Fruit fly (Drosophila melanogaster) whole organism, embryonic: ENCODE data around the gene sws.

Experiments
- BEAF-32 ChIP-seq: fragments of 200-800 bp; sonication (Bioruptor generic); optimal IDR thresholded peaks from 3 replicates; lab custom pipeline; 2017; ENCODE audit warnings: missing biosample characterization, missing genetic modification characterization, mild to moderate bottlenecking, moderate library complexity, missing genetic modification reagents
- Bteb2 ChIP-seq: fragments of 200-800 bp; sonication (Bioruptor generic); optimal IDR thresholded peaks from 2 replicates; lab custom pipeline; 2016; ENCODE audit warnings: missing biosample characterization, missing genetic modification characterization
- CG10654 ChIP-seq: fragments of 200-800 bp; sonication (Bioruptor generic); optimal IDR thresholded peaks from 2 replicates; lab custom pipeline; 2016; ENCODE audit warnings: missing biosample characterization, missing genetic modification characterization
- CG11504 ChIP-seq: fragments of 200-800 bp; sonication (Bioruptor generic); optimal IDR thresholded peaks from 3 replicates; lab custom pipeline; 2019; ENCODE audit warnings: missing biosample characterization, mild to moderate bottlenecking, missing genetic modification characterization, moderate library complexity
- CG12236 ChIP-seq: fragments of 200-800 bp; sonication (Bioruptor generic); optimal IDR thresholded peaks from 2 replicates; lab custom pipeline; 2016; ENCODE audit warnings: missing biosample characterization, missing genetic modification characterization
- CG12659 ChIP-seq: fragments of 200-800 bp; sonication (Bioruptor generic); optimal IDR thresholded peaks from 3 replicates; lab custom pipeline; 2017; ENCODE audit warnings: mild to moderate bottlenecking, missing biosample characterization, missing genetic modification reagents, missing genetic modification characterization
- CG12744 ChIP-seq: fragments of 200-800 bp; sonication (Bioruptor generic); optimal IDR thresholded peaks from 2 replicates; lab custom pipeline; 2016; ENCODE audit warnings: missing biosample characterization, missing genetic modification characterization
- CG13624 ChIP-seq: fragments of 200-800 bp; sonication (Bioruptor generic); optimal IDR thresholded peaks from 2 replicates; lab custom pipeline; 2016; ENCODE audit warnings: missing biosample characterization, missing genetic modification characterization
- CG14014 ChIP-seq: fragments of 200-800 bp; sonication (Bioruptor generic); IDR thresholded peaks from 2 replicates; pipeline ENCODE4 v1.3.6; 2022; ENCODE audit warnings: missing biosample characterization, missing genetic modification characterization
- CG14441 ChIP-seq: fragments of 200-800 bp; sonication (Bioruptor generic); IDR thresholded peaks from 2 replicates; pipeline ENCODE4 v1.3.6; 2022; ENCODE audit warnings: missing biosample characterization, missing genetic modification characterization
- CG15073 ChIP-seq: fragments of 200-800 bp; sonication (Bioruptor generic); optimal IDR thresholded peaks from 2 replicates; lab custom pipeline; 2016; ENCODE audit warnings: missing biosample characterization, missing genetic modification characterization
- CG15601 ChIP-seq: fragments of 200-800 bp; sonication (Bioruptor generic); optimal IDR thresholded peaks from 3 replicates; lab custom pipeline; 2019; ENCODE audit warnings: missing biosample characterization, mild to moderate bottlenecking, missing genetic modification characterization, moderate library complexity
- CG17186 ChIP-seq: fragments of 200-800 bp; sonication (Bioruptor generic); optimal IDR thresholded peaks from 3 replicates; lab custom pipeline; 2017; ENCODE audit warnings: missing biosample characterization, missing genetic modification reagents, missing genetic modification characterization
- CG17568 ChIP-seq: fragments of 200-800 bp; sonication (Bioruptor generic); optimal IDR thresholded peaks from 2 replicates; lab custom pipeline; 2018; ENCODE audit warnings: missing biosample characterization, mild to moderate bottlenecking, missing genetic modification characterization, moderate library complexity
- CG32772 ChIP-seq: fragments of 200-800 bp; sonication (Bioruptor generic); IDR thresholded peaks from 2 replicates; pipeline ENCODE4 v1.3.6; 2022; ENCODE audit warnings: missing biosample characterization, missing genetic modification characterization
- CG4854 ChIP-seq: fragments of 200-800 bp; sonication (Bioruptor generic); optimal IDR thresholded peaks from 2 replicates; lab custom pipeline; 2016; ENCODE audit warnings: missing biosample characterization, missing genetic modification characterization, inconsistent platforms
- CG8281 ChIP-seq: fragments of 200-800 bp; sonication (Bioruptor generic); optimal IDR thresholded peaks from 2 replicates; lab custom pipeline; 2018; ENCODE audit warnings: missing biosample characterization, mild to moderate bottlenecking, missing genetic modification characterization, moderate library complexity
- CG8290 ChIP-seq, 3 experiments: fragments of 200-800 bp; sonication (Bioruptor generic); optimal IDR thresholded peaks; 2 replicates each; lab custom pipeline; 2016 to 2019; ENCODE audit warnings: missing biosample characterization in 3 of 3, missing genetic modification characterization in 3 of 3, mild to moderate bottlenecking in 2 of 3, moderate library complexity in 1 of 3
- CG9876 ChIP-seq: fragments of 200-800 bp; sonication (Bioruptor generic); optimal IDR thresholded peaks from 2 replicates; lab custom pipeline; 2016; ENCODE audit warnings: missing biosample characterization, missing genetic modification characterization
- D ChIP-seq, 2 experiments: fragments of 200-800 bp in 1 of 2; fragments of >200 bp in 1 of 2; sonication (Bioruptor generic) in 1 of 2; optimal IDR thresholded peaks; 2 replicates in 1 of 2; 3 replicates in 1 of 2; lab custom pipeline; 2017; ENCODE audit warnings: mild to moderate bottlenecking in 1 of 2, missing biosample characterization in 1 of 2, missing genetic modification characterization in 1 of 2, missing genetic modification reagents in 1 of 2
- Doc3 ChIP-seq: fragments of 200-800 bp; sonication (Bioruptor generic); IDR thresholded peaks from 3 replicates; pipeline ENCODE4 v1.3.6; 2022; ENCODE audit warnings: missing biosample characterization, missing genetic modification characterization; ENCODE audit not compliant: partially characterized antibody
- Fer3 ChIP-seq: fragments of 200-800 bp; sonication (Bioruptor generic); optimal IDR thresholded peaks from 2 replicates; lab custom pipeline; 2018; ENCODE audit warnings: missing biosample characterization, mild to moderate bottlenecking, missing genetic modification characterization, moderate library complexity
- Hand ChIP-seq: fragments of 200-800 bp; sonication (Bioruptor generic); optimal IDR thresholded peaks from 2 replicates; lab custom pipeline; 2017; ENCODE audit warnings: mild to moderate bottlenecking, missing biosample characterization, missing genetic modification reagents, missing genetic modification characterization
- Kr ChIP-seq: fragments of 200-800 bp; sonication (Bioruptor generic); optimal IDR thresholded peaks from 2 replicates; lab custom pipeline; 2017; ENCODE audit warnings: missing biosample characterization, mild to moderate bottlenecking, missing genetic modification characterization
- MESR4 ChIP-seq: fragments of 200-800 bp; sonication (Bioruptor generic); optimal IDR thresholded peaks from 2 replicates; lab custom pipeline; 2018; ENCODE audit warnings: missing biosample characterization, mild to moderate bottlenecking, missing genetic modification characterization, moderate library complexity
- Med ChIP-seq: fragments of 200-800 bp; sonication (Bioruptor generic); peaks from one replicate; lab custom pipeline; 2016; ENCODE audit warnings: missing biosample characterization, missing genetic modification characterization, mild to moderate bottlenecking, inconsistent platforms, moderate library complexity
- Opbp ChIP-seq: fragments of 200-800 bp; sonication (Bioruptor generic); IDR thresholded peaks from 3 replicates; pipeline ENCODE4 v1.3.6; 2022; ENCODE audit warnings: missing biosample characterization, missing genetic modification characterization; ENCODE audit not compliant: partially characterized antibody
- Trl ChIP-seq, 3 experiments: fragments of >200 bp in 2 of 3; fragments of 200-800 bp in 1 of 3; sonication (Bioruptor generic) in 1 of 3; optimal IDR thresholded peaks; 2 replicates in 1 of 3; 3 replicates in 2 of 3; lab custom pipeline; 2016 to 2017; ENCODE audit warnings: missing biosample characterization in 1 of 3, missing genetic modification characterization in 1 of 3
- Vsx1 ChIP-seq: fragments of 200-800 bp; sonication (Bioruptor generic); optimal IDR thresholded peaks from 2 replicates; lab custom pipeline; 2017; ENCODE audit warnings: missing biosample characterization, mild to moderate bottlenecking, missing genetic modification characterization, missing genetic modification reagents
- ara ChIP-seq: fragments of 200-800 bp; sonication (Bioruptor generic); IDR thresholded peaks from 2 replicates; pipeline ENCODE4 v1.3.6; 2022; ENCODE audit warnings: missing biosample characterization, missing genetic modification characterization
- bsh ChIP-seq, 2 experiments: fragments of 200-800 bp; sonication (Bioruptor generic); optimal IDR thresholded peaks; 2 replicates each; lab custom pipeline; 2017 to 2018; ENCODE audit warnings: mild to moderate bottlenecking in 2 of 2, missing biosample characterization in 2 of 2, missing genetic modification characterization in 2 of 2, moderate library complexity in 1 of 2
- btn ChIP-seq: fragments of 200-800 bp; sonication (Bioruptor generic); optimal IDR thresholded peaks from 2 replicates; lab custom pipeline; 2016; ENCODE audit warnings: missing biosample characterization, missing genetic modification characterization
- crc ChIP-seq: fragments of 200-800 bp; sonication (Bioruptor generic); optimal IDR thresholded peaks from 2 replicates; lab custom pipeline; 2016; ENCODE audit warnings: missing biosample characterization, missing genetic modification characterization
- dan ChIP-seq: fragments of 200-800 bp; sonication (Bioruptor generic); IDR thresholded peaks from 2 replicates; pipeline ENCODE4 v1.3.6; 2022; ENCODE audit warnings: missing biosample characterization, missing genetic modification characterization
- dimm ChIP-seq: fragments of 200-800 bp; sonication (Bioruptor generic); IDR thresholded peaks from 2 replicates; pipeline ENCODE4 v1.3.6; 2022; ENCODE audit warnings: missing biosample characterization, missing genetic modification characterization
- ems ChIP-seq: fragments of 200-800 bp; sonication (Bioruptor generic); optimal IDR thresholded peaks from 3 replicates; lab custom pipeline; 2016; ENCODE audit warnings: missing biosample characterization, missing genetic modification characterization
- eve ChIP-seq, 2 experiments: fragments of >200 bp; optimal IDR thresholded peaks; 2 replicates each; lab custom pipeline; 2017; ENCODE audit warnings: missing biosample characterization in 2 of 2, missing genetic modification characterization in 2 of 2
- hbn ChIP-seq: fragments of 200-800 bp; sonication (Bioruptor generic); IDR thresholded peaks from 2 replicates; pipeline ENCODE4 v1.3.6; 2022; ENCODE audit warnings: missing biosample characterization, missing genetic modification characterization; ENCODE audit not compliant: partially characterized antibody
- insv ChIP-seq, 2 experiments: fragments of 200-800 bp; sonication (Bioruptor generic); optimal IDR thresholded peaks; 3 replicates each; lab custom pipeline; 2016 to 2018; ENCODE audit warnings: missing biosample characterization in 2 of 2, missing genetic modification characterization in 2 of 2
- mld ChIP-seq: fragments of 200-800 bp; sonication (Bioruptor generic); IDR thresholded peaks from 3 replicates; pipeline ENCODE4 v1.3.6; 2022; ENCODE audit warnings: missing biosample characterization, missing genetic modification characterization; ENCODE audit not compliant: partially characterized antibody
- sim ChIP-seq: fragments of 200-800 bp; sonication (Bioruptor generic); IDR thresholded peaks from 2 replicates; pipeline ENCODE4 v1.3.6; 2022; ENCODE audit warnings: missing biosample characterization, missing genetic modification characterization
- stc ChIP-seq: fragments of 200-800 bp; sonication (Bioruptor generic); IDR thresholded peaks from 2 replicates; pipeline ENCODE4 v1.3.6; 2022; ENCODE audit warnings: missing biosample characterization, missing genetic modification characterization
- trh ChIP-seq: fragments of 200-800 bp; sonication (Bioruptor generic); optimal IDR thresholded peaks from 2 replicates; lab custom pipeline; 2016; ENCODE audit warnings: missing biosample characterization, missing genetic modification characterization
- tx ChIP-seq: fragments of 200-800 bp; sonication (Bioruptor generic); optimal IDR thresholded peaks from 2 replicates; lab custom pipeline; 2016; ENCODE audit warnings: missing biosample characterization, missing genetic modification characterization
- wor ChIP-seq: fragments of 200-800 bp; sonication (Bioruptor generic); IDR thresholded peaks from 2 replicates; pipeline ENCODE4 v1.3.6; 2022; ENCODE audit warnings: missing biosample characterization, missing genetic modification characterization
- z ChIP-seq: fragments of 200-800 bp; sonication (Bioruptor generic); IDR thresholded peaks from 3 replicates; pipeline ENCODE4 v1.3.6; 2022; ENCODE audit warnings: missing biosample characterization, missing genetic modification characterization
- zen2 ChIP-seq: fragments of 200-800 bp; sonication (Bioruptor generic); IDR thresholded peaks from 3 replicates; pipeline ENCODE4 v1.3.6; 2022; ENCODE audit warnings: missing biosample characterization, missing genetic modification characterization; ENCODE audit not compliant: partially characterized antibody
- zf30C ChIP-seq: fragments of 200-800 bp; sonication (Bioruptor generic); optimal IDR thresholded peaks from 3 replicates; lab custom pipeline; 2018; ENCODE audit warnings: missing biosample characterization, mild to moderate bottlenecking, missing genetic modification characterization

Gene sws

dm6 chrX:7934679-7935078, 33.4 kb downstream of the sws start, which contains the start of gene RpS14b (continued):
- TF ChIP-seq CG14014 (GFP tag; lab: Robert Waterston, UW) (peak; percentile 60; the same call in 1 of the 2 replicates), Vsx1 (peak; percentile 54), insv (GFP tag; optimal IDR thresholded peaks at IDR 0.05; lab: Kevin White, UChicago) (peak in 1 of 2 experiments; percentile 43), wor (no peak), dimm (GFP tag; lab: Robert Waterston, UW) (no peak), Trl (optimal IDR thresholded peaks at IDR 0.05; lab: Kevin White, UChicago) (no peak), Trl (GFP tag; optimal IDR thresholded peaks at IDR 0.05; lab: Kevin White, UChicago) (peak; percentile 69), CG14441 (GFP tag; lab: Robert Waterston, UW) (peak; percentile 64), crc (GFP tag; lab: Kevin White, UChicago) (peak; percentile 35), CG15601 (tag; lab: Kevin White, UChicago) (peak; percentile 16), Med (GFP tag; lab: Kevin White, UChicago) (peak; percentile 96), CG12236 (GFP tag; lab: Kevin White, UChicago) (no peak), btn (GFP tag; lab: Kevin White, UChicago) (peak; percentile 7), CG10654 (GFP tag; lab: Kevin White, UChicago) (peak; percentile 29), ems (peak; percentile 41), CG4854 (GFP tag; lab: Kevin White, UChicago) (peak; percentile 40), BEAF-32 (GFP tag; lab: Kevin White, UChicago) (peak; percentile 81), CG17186 (peak; percentile 90), hbn (peak; percentile 66), CG11504 (tag; lab: Kevin White, UChicago) (peak; percentile 44), ara (GFP tag; lab: Robert Waterston, UW) (peak; percentile 56), CG17568 (GFP tag; lab: Kevin White, UChicago) (peak; percentile 8), CG12659 (GFP tag; lab: Kevin White, UChicago) (peak; percentile 90), zen2 (GFP tag; lab: Robert Waterston, UW) (peak; percentile 62; the same call in 1 of the 3 replicates), Kr (GFP tag; lab: Kevin White, UChicago) (no peak), trh (GFP tag; lab: Kevin White, UChicago) (no peak), MESR4 (GFP tag; lab: Kevin White, UChicago) (peak; percentile 49), Opbp (GFP tag; lab: Robert Waterston, UW) (peak; percentile 78), D (optimal IDR thresholded peaks at IDR 0.05; lab: Kevin White, UChicago) (no peak), D (GFP tag; optimal IDR thresholded peaks at IDR 0.05; lab: Kevin White, UChicago) (no peak), CG13624 (GFP tag; lab: Kevin White, UChicago) (peak; percentile 67), tx (GFP tag; lab: Kevin White, UChicago) (peak; percentile 1), dan (GFP tag; lab: Robert Waterston, UW) (no peak), CG8290 (GFP tag; optimal IDR thresholded peaks at IDR 0.05; lab: Kevin White, UChicago) (peak; percentile 15), CG8290 (tag; optimal IDR thresholded peaks at IDR 0.05; lab: Kevin White, UChicago) (peak in 1 of 2 experiments; percentile 88), CG32772 (peak; percentile 60), CG8281 (tag; lab: Kevin White, UChicago) (no peak), eve (GFP tag; optimal IDR thresholded peaks at IDR 0.05; lab: Kevin White, UChicago) (no peak), CG15073 (no peak), Bteb2 (GFP tag; lab: Kevin White, UChicago) (peak; percentile 55), z (GFP tag; lab: Robert Waterston, UW) (no peak), Fer3 (peak; percentile 58), stc (GFP tag; lab: Robert Waterston, UW) (peak; percentile 65; the same call in 1 of the 2 replicates), zf30C (peak; percentile 50), bsh (GFP tag; optimal IDR thresholded peaks at IDR 0.05; lab: Kevin White, UChicago) (peak in 1 of 2 experiments; percentile 21), Doc3 (GFP tag; lab: Robert Waterston, UW) (peak; percentile 38; the same call in 1 of the 3 replicates), CG9876 (GFP tag; lab: Kevin White, UChicago) (no peak), sim (peak; percentile 42; the same call in 1 of the 2 replicates), Hand (no peak), mld (GFP tag; lab: Robert Waterston, UW) (peak; percentile 52; the same call in 2 of the 3 replicates), CG12744 (GFP tag; lab: Kevin White, UChicago) (no peak)
